Fruit fly (Drosophila melanogaster) Kc167 (cell line): ENCODE measurements around the gene Arpc3A.

Experiments
- Myc ChIP-seq: fragments of >200 bp; optimal IDR thresholded peaks from 2 replicates; lab custom pipeline; 2017; ENCODE audit warnings: missing external identifiers
- Sin3A ChIP-seq: fragments of >200 bp; optimal IDR thresholded peaks from 2 replicates; lab custom pipeline; 2018; ENCODE audit warnings: missing external identifiers
- insv ChIP-seq: fragments of >200 bp; optimal IDR thresholded peaks from 3 replicates; lab custom pipeline; 2018; ENCODE audit warnings: missing external identifiers
- psq ChIP-seq: fragments of >200 bp; optimal IDR thresholded peaks from 2 replicates; lab custom pipeline; 2017; ENCODE audit warnings: missing external identifiers
- ttk ChIP-seq: sonication (Bioruptor generic); optimal IDR thresholded peaks from 2 replicates; lab custom pipeline; 2017; ENCODE audit warnings: missing external identifiers

DNA sequence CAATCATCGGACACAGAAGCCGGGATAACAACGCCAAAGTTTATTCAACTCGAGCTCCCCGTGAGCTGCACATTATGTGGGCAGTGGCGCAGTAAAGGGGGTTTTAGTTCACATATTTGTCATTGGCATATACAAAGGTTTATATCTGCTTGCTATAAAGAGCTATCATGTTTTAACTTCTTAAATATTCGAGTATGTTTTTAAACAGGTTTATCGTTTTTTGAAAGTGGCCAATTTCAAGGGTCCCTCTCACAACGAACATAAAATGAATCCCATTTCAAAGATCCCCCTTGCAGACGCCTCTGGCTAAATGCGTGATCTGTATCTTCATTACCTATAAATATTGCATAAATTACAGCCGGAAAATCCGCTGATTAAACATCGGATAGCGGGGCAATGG is 6.9 kb upstream of the Arpc3A start:
- TF ChIP-seq ttk (lab: Kevin White, UChicago) = no peak
- TF ChIP-seq Sin3A = no peak
- no peak for TF ChIP-seq psq (lab: Kevin White, UChicago)
- no peak for TF ChIP-seq insv (lab: Kevin White, UChicago)
- no peak for TF ChIP-seq Myc
